Fruit fly (Drosophila melanogaster): ENCODE results near the gene Pep.

DNA sequence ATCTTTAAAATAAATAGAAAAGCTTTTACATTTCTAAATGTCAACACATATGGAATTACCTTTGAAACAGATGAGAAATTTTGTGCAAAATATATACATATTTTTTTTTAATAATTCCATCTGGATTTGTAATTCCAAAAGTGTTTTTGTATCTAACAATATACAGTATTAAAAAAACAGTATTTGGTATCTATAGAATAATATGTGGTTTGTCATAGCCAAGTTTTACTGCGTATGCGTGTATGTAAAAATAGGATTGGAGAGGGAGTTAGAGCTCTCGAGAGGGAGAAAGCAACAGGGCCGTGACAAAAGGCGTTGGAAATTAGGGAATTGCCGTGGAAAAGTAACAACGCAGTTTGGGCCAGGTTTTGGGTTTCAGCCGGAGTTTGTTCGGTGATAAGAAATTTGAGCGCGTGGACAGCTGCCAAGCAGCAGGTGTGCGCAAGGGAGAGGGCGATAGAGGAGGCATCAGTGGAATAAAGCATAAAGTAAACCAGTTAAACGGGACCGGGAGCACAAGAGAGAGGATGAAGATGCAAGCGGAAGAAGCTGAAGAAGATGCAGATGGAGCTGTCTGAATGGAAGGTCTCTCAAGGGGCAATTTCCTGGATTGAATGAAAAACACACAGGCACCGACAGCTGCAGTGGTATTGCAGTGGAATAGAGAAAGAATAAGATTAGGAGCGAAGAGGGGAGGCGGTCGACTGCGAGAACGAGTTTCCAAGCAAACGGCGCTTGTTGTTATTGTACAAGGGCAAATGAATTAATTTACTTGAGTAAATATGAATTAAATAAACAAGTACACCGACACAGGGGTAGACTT lies 8.3 kb upstream of the Pep start:
- TF ChIP-seq psq (optimal IDR thresholded peaks at IDR 0.05): no peak
- no peak for TF ChIP-seq insv (optimal IDR thresholded peaks at IDR 0.05)
- TF ChIP-seq h (optimal IDR thresholded peaks at IDR 0.05): no peak

Data from Kc167 (cell line).